Fruit fly (Drosophila melanogaster) whole organism, wandering third instar larva: Measurements from ENCODE around the gene CG12402.

Experiments
- Abd-B ChIP-seq: fragments of >200 bp; optimal IDR thresholded peaks from 2 replicates; lab custom pipeline; 2017; ENCODE audit warnings: missing biosample characterization, missing genetic modification characterization
- CG32264 ChIP-seq: fragments of 200-800 bp; sonication (Bioruptor generic); optimal IDR thresholded peaks from 2 replicates; lab custom pipeline; 2016; ENCODE audit warnings: missing biosample characterization, missing genetic modification characterization
- CG9705 ChIP-seq: fragments of 200-800 bp; sonication (Bioruptor generic); optimal IDR thresholded peaks from 2 replicates; lab custom pipeline; 2018; ENCODE audit warnings: missing biosample characterization, mild to moderate bottlenecking, missing genetic modification characterization
- CrebA ChIP-seq: fragments of 200-800 bp; sonication (Bioruptor generic); optimal IDR thresholded peaks from 2 replicates; lab custom pipeline; 2016; ENCODE audit warnings: missing biosample characterization, mild to moderate bottlenecking, missing genetic modification characterization, borderline replicate concordance
- Dfd ChIP-seq: fragments of >200 bp; optimal IDR thresholded peaks from 2 replicates; lab custom pipeline; 2017; ENCODE audit warnings: missing biosample characterization, missing genetic modification characterization
- Dif ChIP-seq: fragments of 200-275, 200-300 bp; sonication (Bioruptor generic); optimal IDR thresholded peaks from 2 replicates; lab custom pipeline; 2018; ENCODE audit warnings: missing biosample characterization, missing genetic modification characterization; ENCODE audit not compliant: partially characterized antibody
- GATAd ChIP-seq: sonication (Bioruptor generic); optimal IDR thresholded peaks from 2 replicates; lab custom pipeline; 2016; ENCODE audit warnings: missing biosample characterization, missing genetic modification characterization
- HLH106 ChIP-seq: fragments of 200-800 bp; optimal IDR thresholded peaks from 3 replicates; lab custom pipeline; 2019; ENCODE audit warnings: missing biosample characterization, mild to moderate bottlenecking, missing genetic modification characterization, moderate library complexity
- Hnf4 ChIP-seq: fragments of 200-800 bp; sonication (Bioruptor generic); optimal IDR thresholded peaks from 2 replicates; lab custom pipeline; 2016; ENCODE audit warnings: missing biosample characterization, mild to moderate bottlenecking, missing genetic modification characterization
- Hr78 ChIP-seq: fragments of >200 bp; optimal IDR thresholded peaks from 2 replicates; lab custom pipeline; 2017; ENCODE audit warnings: missing biosample characterization, missing genetic modification characterization
- Hr83 ChIP-seq: fragments of 200-300 bp; sonication (Bioruptor generic); optimal IDR thresholded peaks from 2 replicates; lab custom pipeline; 2016; ENCODE audit warnings: missing biosample characterization, mild to moderate bottlenecking, missing genetic modification characterization, moderate library complexity; ENCODE audit not compliant: poor library complexity, severe bottlenecking
- Jra ChIP-seq: sonication (Bioruptor generic); optimal IDR thresholded peaks from 2 replicates; lab custom pipeline; 2016; ENCODE audit warnings: missing biosample characterization, missing genetic modification characterization
- Mio ChIP-seq: sonication (Bioruptor generic); optimal IDR thresholded peaks from 2 replicates; lab custom pipeline; 2016; ENCODE audit warnings: missing biosample characterization, missing genetic modification characterization
- Myc ChIP-seq: fragments of >200 bp; optimal IDR thresholded peaks from 2 replicates; lab custom pipeline; 2017
- N ChIP-seq: fragments of >200 bp; optimal IDR thresholded peaks from 2 replicates; lab custom pipeline; 2018; ENCODE audit warnings: missing biosample characterization, missing external identifiers, missing genetic modification characterization
- OdsH ChIP-seq: fragments of 200-800 bp; sonication (Bioruptor generic); optimal IDR thresholded peaks from 2 replicates; lab custom pipeline; 2016; ENCODE audit warnings: missing biosample characterization, mild to moderate bottlenecking, missing genetic modification characterization
- Rel ChIP-seq, 2 experiments: fragments of 200-800 bp; sonication (Bioruptor generic) in 1 of 2; optimal IDR thresholded peaks; 2 replicates in 1 of 2; 3 replicates in 1 of 2; lab custom pipeline; 2016 to 2019; ENCODE audit warnings: mild to moderate bottlenecking in 2 of 2, missing biosample characterization in 2 of 2, missing genetic modification characterization in 2 of 2, moderate library complexity in 1 of 2
- Sp1 ChIP-seq: fragments of 200-800 bp; sonication (Bioruptor generic); optimal IDR thresholded peaks from 3 replicates; lab custom pipeline; 2019; ENCODE audit warnings: missing biosample characterization, mild to moderate bottlenecking, missing genetic modification characterization, moderate library complexity
- Vsx2 ChIP-seq: fragments of 200-300, 225-300 bp; sonication (Bioruptor generic); optimal IDR thresholded peaks from 2 replicates; lab custom pipeline; 2018; ENCODE audit warnings: missing biosample characterization, missing genetic modification characterization; ENCODE audit not compliant: partially characterized antibody
- br ChIP-seq: fragments of 200-800 bp; sonication (Bioruptor generic); optimal IDR thresholded peaks from 2 replicates; lab custom pipeline; 2016; ENCODE audit warnings: missing biosample characterization, missing genetic modification characterization
- brk ChIP-seq: fragments of 200-800 bp; sonication (Bioruptor generic); optimal IDR thresholded peaks from 2 replicates; lab custom pipeline; 2016; ENCODE audit warnings: missing biosample characterization, mild to moderate bottlenecking, missing genetic modification characterization
- dl ChIP-seq, 2 experiments: fragments of 175-275, 200-275 bp in 1 of 2; fragments of 200-275 bp in 1 of 2; sonication (Bioruptor generic); optimal IDR thresholded peaks; lab custom pipeline; 2018; ENCODE audit warnings: mild to moderate bottlenecking in 2 of 2, missing biosample characterization in 2 of 2, missing genetic modification characterization in 2 of 2, moderate library complexity in 2 of 2; ENCODE audit not compliant: partially characterized antibody in 2 of 2, insufficient read depth in 1 of 2
- dmrt93B ChIP-seq: fragments of 200-800 bp; sonication (Bioruptor generic); optimal IDR thresholded peaks from 2 replicates; lab custom pipeline; 2018; ENCODE audit warnings: missing biosample characterization, mild to moderate bottlenecking, missing genetic modification characterization
- dsf ChIP-seq: sonication (Bioruptor generic); optimal IDR thresholded peaks from 2 replicates; lab custom pipeline; 2016; ENCODE audit warnings: missing biosample characterization, missing genetic modification characterization, borderline replicate concordance
- ey ChIP-seq: fragments of 200-800 bp; sonication (Bioruptor generic); optimal IDR thresholded peaks from 2 replicates; lab custom pipeline; 2016; ENCODE audit warnings: missing biosample characterization, missing genetic modification characterization
- foxo ChIP-seq, 2 experiments: fragments of 200-800 bp; sonication (Bioruptor generic); optimal IDR thresholded peaks; 2 replicates in 1 of 2; 3 replicates in 1 of 2; lab custom pipeline; 2016 to 2017; ENCODE audit warnings: missing biosample characterization in 2 of 2, missing genetic modification characterization in 2 of 2
- fru ChIP-seq: fragments of 200-800 bp; sonication (Bioruptor generic); optimal IDR thresholded peaks from 3 replicates; lab custom pipeline; 2016; ENCODE audit warnings: missing biosample characterization, mild to moderate bottlenecking, missing genetic modification characterization
- h ChIP-seq: fragments of 200-800 bp; sonication (Bioruptor generic); optimal IDR thresholded peaks from 3 replicates; lab custom pipeline; 2016; ENCODE audit warnings: missing biosample characterization, mild to moderate bottlenecking, missing genetic modification characterization
- jim ChIP-seq: fragments of 175-275, 200-325 bp; sonication (Bioruptor generic); optimal IDR thresholded peaks from 2 replicates; lab custom pipeline; 2016; ENCODE audit warnings: missing biosample characterization, mild to moderate bottlenecking, missing genetic modification characterization
- lola ChIP-seq: fragments of >200 bp; optimal IDR thresholded peaks from 2 replicates; lab custom pipeline; 2017; ENCODE audit warnings: missing biosample characterization, missing genetic modification characterization
- pan ChIP-seq: fragments of >200 bp; optimal IDR thresholded peaks from 2 replicates; lab custom pipeline; 2017
- psq ChIP-seq: fragments of 200-800 bp; sonication (Bioruptor generic); optimal IDR thresholded peaks from 3 replicates; lab custom pipeline; 2017; ENCODE audit warnings: missing biosample characterization, mild to moderate bottlenecking, missing genetic modification characterization, moderate library complexity
- rgr ChIP-seq: fragments of 200-800 bp; sonication (Bioruptor generic); optimal IDR thresholded peaks from 3 replicates; lab custom pipeline; 2016; ENCODE audit warnings: missing biosample characterization, mild to moderate bottlenecking, missing genetic modification characterization
- sage ChIP-seq: fragments of 200-800 bp; sonication (Bioruptor generic); optimal IDR thresholded peaks from 2 replicates; lab custom pipeline; 2016; ENCODE audit warnings: missing biosample characterization, mild to moderate bottlenecking, missing genetic modification characterization
- sv ChIP-seq: fragments of 200-800 bp; sonication (Bioruptor generic); optimal IDR thresholded peaks from 3 replicates; lab custom pipeline; 2016; ENCODE audit warnings: missing biosample characterization, missing genetic modification characterization
- tai ChIP-seq: sonication (Bioruptor generic); optimal IDR thresholded peaks from 2 replicates; lab custom pipeline; 2016; ENCODE audit warnings: missing biosample characterization, missing genetic modification characterization
- usp ChIP-seq: fragments of >200 bp; optimal IDR thresholded peaks from 2 replicates; lab custom pipeline; 2017; ENCODE audit warnings: missing biosample characterization, missing genetic modification characterization
- woc ChIP-seq: sonication (Bioruptor generic); optimal IDR thresholded peaks from 2 replicates; lab custom pipeline; 2016; ENCODE audit warnings: missing biosample characterization, mild to moderate bottlenecking, missing genetic modification characterization

CG12402 gene

dm6 chr3R:14096792-14097191, 11.3 kb downstream of the CG12402 start, which contains the start of gene CCHa1:
Gene CCHa1, minus strand, starts transcription at chr3R:14096835.
- TF ChIP-seq OdsH (GFP tag; lab: Kevin White, UChicago) (no peak), Vsx2 (GFP tag; lab: Kevin White, UChicago) (no peak), dl (GFP tag; optimal IDR thresholded peaks at IDR 0.05; lab: Kevin White, UChicago; ENCODE audit: insufficient read depth in 1 of 2, partially characterized antibody in 2 of 2) (no peak)

DNA sequence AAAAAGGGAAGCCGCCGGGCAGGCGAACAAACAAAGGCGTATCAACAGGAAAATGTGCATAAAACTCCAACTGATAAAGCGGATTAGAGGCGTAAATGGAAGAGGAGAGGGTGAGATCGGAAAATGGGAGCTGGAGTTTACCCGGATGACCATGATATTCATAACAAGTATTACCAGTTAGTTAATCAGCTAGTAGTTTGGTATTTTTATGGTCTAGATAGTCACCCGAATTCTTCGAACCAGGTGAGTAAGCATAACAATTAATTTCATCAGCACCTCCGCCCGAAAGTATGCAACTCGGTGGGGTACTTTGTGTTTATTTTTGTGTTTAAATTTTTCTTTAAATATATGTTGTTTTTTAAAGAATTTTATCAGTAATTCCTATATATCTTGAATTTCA, 12.2 kb downstream of the CG12402 start:
- TF ChIP-seq pan: no peak
- no peak for TF ChIP-seq Sp1 (GFP tag; lab: Kevin White, UChicago)
- no peak for TF ChIP-seq brk (GFP tag; lab: Kevin White, UChicago)

DNA sequence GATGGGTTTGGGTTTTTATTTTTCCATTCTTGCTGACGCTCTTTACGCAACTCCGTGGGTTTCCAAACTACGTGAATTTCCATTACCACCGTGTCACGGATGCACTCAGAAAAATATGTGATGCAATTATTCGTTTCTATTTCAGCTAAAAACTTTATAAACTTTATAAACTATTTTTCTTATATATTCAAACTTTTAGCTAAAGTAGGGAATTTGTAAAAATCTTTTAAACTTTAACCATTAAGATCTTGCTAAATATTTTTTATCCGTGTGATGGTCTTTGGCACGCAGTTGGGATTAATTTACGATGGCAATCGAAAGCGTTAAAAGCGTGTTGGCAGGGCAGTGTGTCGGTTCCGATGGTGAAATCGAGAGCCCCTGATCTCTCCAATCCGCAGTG, 12.7 kb downstream of the CG12402 start:
- TF ChIP-seq N (GFP tag; lab: Kevin White, UChicago): no peak
- TF ChIP-seq Myc (lab: Kevin White, UChicago): no peak
- TF ChIP-seq OdsH (GFP tag; lab: Kevin White, UChicago): no peak
- no peak for TF ChIP-seq Vsx2 (GFP tag; lab: Kevin White, UChicago)
- TF ChIP-seq dmrt93B: no peak
- TF ChIP-seq HLH106: no peak
- no peak for TF ChIP-seq Jra (GFP tag; lab: Kevin White, UChicago)
- no peak for TF ChIP-seq woc (GFP tag; lab: Kevin White, UChicago)
- no peak for TF ChIP-seq Hr78
- no peak for TF ChIP-seq Dif
- TF ChIP-seq brk (GFP tag; lab: Kevin White, UChicago): no peak
- TF ChIP-seq lola (GFP tag; lab: Kevin White, UChicago): no peak
- TF ChIP-seq jim (GFP tag; lab: Kevin White, UChicago): no peak
- TF ChIP-seq psq (GFP tag; lab: Kevin White, UChicago): no peak
- TF ChIP-seq sv: no peak
- no peak for TF ChIP-seq br (GFP tag; lab: Kevin White, UChicago)

- TF ChIP-seq CrebA (no peak), Mio (GFP tag; lab: Kevin White, UChicago) (no peak), foxo (GFP tag; optimal IDR thresholded peaks at IDR 0.05; lab: Kevin White, UChicago) (peak in 1 of 2 experiments; percentile 61), pan (no peak), fru (peak; percentile 52), dl (GFP tag; optimal IDR thresholded peaks at IDR 0.05; lab: Kevin White, UChicago; ENCODE audit: insufficient read depth in 1 of 2, partially characterized antibody in 2 of 2) (no peak), CG32264 (GFP tag; lab: Kevin White, UChicago) (no peak), GATAd (GFP tag; lab: Kevin White, UChicago) (no peak), HLH106 (peak; percentile 18), Myc (lab: Kevin White, UChicago) (peak; percentile 81), Hr78 (no peak), Vsx2 (GFP tag; lab: Kevin White, UChicago) (no peak), sv (peak; percentile 5), sage (GFP tag; lab: Kevin White, UChicago) (no peak), Sp1 (GFP tag; lab: Kevin White, UChicago) (no peak), Jra (GFP tag; lab: Kevin White, UChicago) (no peak), Rel (GFP tag; optimal IDR thresholded peaks at IDR 0.05; lab: Kevin White, UChicago) (no peak), Rel (tag; optimal IDR thresholded peaks at IDR 0.05; lab: Kevin White, UChicago) (no peak), psq (GFP tag; lab: Kevin White, UChicago) (peak; percentile 7), jim (GFP tag; lab: Kevin White, UChicago) (no peak), Hr83 (GFP tag; lab: Kevin White, UChicago) (peak; percentile 31), dsf (GFP tag; lab: Kevin White, UChicago) (no peak), OdsH (GFP tag; lab: Kevin White, UChicago) (peak; percentile 45), N (GFP tag; lab: Kevin White, UChicago) (no peak), usp (GFP tag; lab: Kevin White, UChicago) (no peak), h (no peak), Hnf4 (peak; percentile 5), Dif (no peak), lola (GFP tag; lab: Kevin White, UChicago) (no peak), brk (GFP tag; lab: Kevin White, UChicago) (no peak), Abd-B (GFP tag; lab: Kevin White, UChicago) (no peak), woc (GFP tag; lab: Kevin White, UChicago) (no peak), dmrt93B (peak; percentile 38), CG9705 (GFP tag; lab: Kevin White, UChicago) (peak; percentile 2), ey (GFP tag; lab: Kevin White, UChicago) (peak; percentile 38), br (GFP tag; lab: Kevin White, UChicago) (peak; percentile 35), Dfd (GFP tag; lab: Kevin White, UChicago) (no peak), tai (GFP tag; lab: Kevin White, UChicago) (no peak), rgr (GFP tag; lab: Kevin White, UChicago) (peak; percentile 61)
Measured at dm6 chr3R:14088887-14089567, 19.1 kb downstream of the CG12402 start, which contains the start of gene Npc2b. Gene Npc2b, plus strand, starts transcription at chr3R:14089517.
